Worm (Caenorhabditis elegans): Measurements from ENCODE around the gene abu-9.

DNA sequence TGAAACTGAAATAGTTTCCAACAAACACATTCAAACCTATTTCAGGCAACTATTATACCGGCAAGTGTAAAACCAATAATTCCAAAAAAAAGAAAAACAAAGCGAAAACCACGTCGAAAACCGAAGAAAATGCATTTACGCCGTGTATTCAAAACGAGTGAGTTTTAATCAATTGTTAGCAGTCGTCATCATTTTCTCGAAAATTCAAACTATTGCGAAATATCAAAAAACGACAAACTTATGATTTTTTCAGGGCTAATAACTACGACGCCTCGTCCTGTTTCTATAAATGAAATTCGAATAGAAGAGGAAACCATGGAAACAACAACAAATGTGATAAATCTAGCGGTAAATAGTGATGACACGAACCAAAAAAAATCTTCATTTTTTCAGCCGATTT, 35.7 kb upstream of the abu-9 start:
- TF ChIP-seq nhr-12 (tag; optimal IDR thresholded peaks at IDR 0.05) (no peak), ceh-90 (tag; optimal IDR thresholded peaks at IDR 0.05) (no peak), nhr-11 (tag; optimal IDR thresholded peaks at IDR 0.05) (no peak), efl-1 (optimal IDR thresholded peaks at IDR 0.05) (no peak), efl-1 (GFP tag; optimal IDR thresholded peaks at IDR 0.05 in 1 of 2) (no peak), nhr-237 (tag; optimal IDR thresholded peaks at IDR 0.05) (no peak), unc-98 (GFP tag; IDR thresholded peaks at IDR 0.05) (no peak), unc-86 (tag; optimal IDR thresholded peaks at IDR 0.05) (no peak), elt-2 (tag; optimal IDR thresholded peaks at IDR 0.05) (no peak), pqm-1 (tag; optimal IDR thresholded peaks at IDR 0.05) (no peak), lin-39 (tag; optimal IDR thresholded peaks at IDR 0.05) (no peak), egl-27 (tag; optimal IDR thresholded peaks at IDR 0.05) (no peak)
